Fruit fly (Drosophila melanogaster): ENCODE measurements around the gene CG11263.

dm6 chr3L:13022854-13023560 is 16.4 kb downstream of the CG11263 start, which contains the start of gene RpS12:
- no peak for TF ChIP-seq CG10348 (GFP tag; IDR thresholded peaks at IDR 0.05)
- TF ChIP-seq Pif1B (GFP tag; optimal IDR thresholded peaks at IDR 0.05) = peak; percentile 27
- peak; percentile 45 for TF ChIP-seq CG14655 (GFP tag; optimal IDR thresholded peaks at IDR 0.05)
- peak; percentile 22 for TF ChIP-seq CG8159 (tag; optimal IDR thresholded peaks at IDR 0.05)
- TF ChIP-seq gl (tag; optimal IDR thresholded peaks at IDR 0.05) = peak; percentile 41
- TF ChIP-seq EcR (GFP tag; optimal IDR thresholded peaks at IDR 0.05) = no peak

Measured in whole organism, pupa.